Worm (Caenorhabditis elegans) whole organism, midembryonic: Measurements from ENCODE around the gene Y43F8C.9.

ENCODE experiments used
- T22C8.4 ChIP-seq: fragments of 200-800 bp; sonication (Bioruptor generic); IDR thresholded peaks from 2 replicates; pipeline ENCODE4 v1.3.6; 2022; ENCODE audit warnings: missing genetic modification characterization, missing compliant biosample characterization
- cog-1 ChIP-seq: sonication (generic microtip); optimal IDR thresholded peaks from 2 replicates; lab custom pipeline; 2016; ENCODE audit warnings: missing genetic modification characterization, missing compliant biosample characterization
- flt-1 ChIP-seq: fragments of 200-800 bp; sonication (Bioruptor generic); IDR thresholded peaks from 2 replicates; pipeline ENCODE4 v1.3.6; 2022; ENCODE audit warnings: missing genetic modification characterization, missing compliant biosample characterization
- klf-2 ChIP-seq: fragments of 200-800 bp; sonication (Bioruptor generic); conservative IDR thresholded peaks from 2 replicates; pipeline ENCODE4 v1.3.6; 2022; ENCODE audit warnings: missing genetic modification reagents, missing genetic modification characterization, missing compliant biosample characterization
- med-1 ChIP-seq: sonication (generic microtip); optimal IDR thresholded peaks from 2 replicates; lab custom pipeline; 2017; ENCODE audit warnings: missing genetic modification characterization, mild to moderate bottlenecking, missing compliant biosample characterization, antibody characterized with exemption, missing genetic modification reagents; ENCODE audit not compliant: insufficient read depth
- ref-1 ChIP-seq: fragments of 200-800 bp; sonication (Bioruptor generic); conservative IDR thresholded peaks from 2 replicates; pipeline ENCODE4 v1.3.6; 2022; ENCODE audit warnings: missing genetic modification reagents, missing genetic modification characterization, missing compliant biosample characterization
- tab-1 ChIP-seq: fragments of 200-800 bp; sonication (Bioruptor generic); IDR thresholded peaks from 2 replicates; pipeline ENCODE4 v1.3.6; 2022; ENCODE audit warnings: missing genetic modification characterization, missing compliant biosample characterization
- ztf-23 ChIP-seq: fragments of 200-800 bp; sonication (Bioruptor generic); IDR thresholded peaks from 2 replicates; pipeline ENCODE4 v1.3.6; 2022; ENCODE audit warnings: missing genetic modification reagents, missing genetic modification characterization, missing compliant biosample characterization
- ztf-29 ChIP-seq: fragments of 200-800 bp; sonication (Bioruptor generic); IDR thresholded peaks from 2 replicates; pipeline ENCODE4 v1.3.6; 2022; ENCODE audit warnings: missing genetic modification reagents, missing genetic modification characterization, missing compliant biosample characterization

Y43F8C.9 gene

ce11 chrV:19622440-19622914 is 23.4 kb upstream of the Y43F8C.9 start, which contains the start of gene Y43F8C.3:
Y43F8C.3 (minus strand) TSS chrV:19622626.
- TF ChIP-seq tab-1 (GFP tag; lab: Robert Waterston, UW) (no peak), flt-1 (GFP tag; lab: Robert Waterston, UW) (peak; percentile 52; the same call in 1 of the 2 replicates)

ce11 chrV:19623523-19624312 is 22.2 kb upstream of the Y43F8C.9 start:
- TF ChIP-seq cog-1 (no peak), ztf-23 (no peak)

ce11 chrV:19624749-19625148 is 21.2 kb upstream of the Y43F8C.9 start, which contains the start of gene dyf-19:
dyf-19 (plus strand) TSS chrV:19625049.
- TF ChIP-seq ztf-23 (no peak), tab-1 (GFP tag; lab: Robert Waterston, UW) (no peak), flt-1 (GFP tag; lab: Robert Waterston, UW) (no peak), klf-2 (GFP tag; lab: Robert Waterston, UW) (no peak), ztf-29 (GFP tag; lab: Robert Waterston, UW) (no peak), cog-1 (no peak), ref-1 (no peak)

ce11 chrV:19625719-19626118 is 20.2 kb upstream of the Y43F8C.9 start:
- TF ChIP-seq tab-1 (GFP tag; lab: Robert Waterston, UW), result no peak
- no peak for TF ChIP-seq klf-2 (GFP tag; lab: Robert Waterston, UW)
- TF ChIP-seq ref-1, result no peak
- TF ChIP-seq T22C8.4 (GFP tag; lab: Robert Waterston, UW), result no peak
- no peak for TF ChIP-seq ztf-23
- TF ChIP-seq ztf-29 (GFP tag; lab: Robert Waterston, UW), result no peak
- no peak for TF ChIP-seq med-1 (GFP tag; lab: Kevin White, UChicago)
- no peak for TF ChIP-seq flt-1 (GFP tag; lab: Robert Waterston, UW)
- TF ChIP-seq cog-1, result no peak

ce11 chrV:19629544-19629943 is 16.4 kb upstream of the Y43F8C.9 start:
- TF ChIP-seq ztf-23 (no peak), klf-2 (GFP tag; lab: Robert Waterston, UW) (no peak), flt-1 (GFP tag; lab: Robert Waterston, UW) (no peak), ztf-29 (GFP tag; lab: Robert Waterston, UW) (no peak), ref-1 (no peak), tab-1 (GFP tag; lab: Robert Waterston, UW) (no peak; the same call in 1 of the 2 replicates), med-1 (GFP tag; lab: Kevin White, UChicago) (no peak), cog-1 (no peak), T22C8.4 (GFP tag; lab: Robert Waterston, UW) (no peak)

- TF ChIP-seq ref-1 (no peak), med-1 (GFP tag; lab: Kevin White, UChicago) (no peak), T22C8.4 (GFP tag; lab: Robert Waterston, UW) (peak; percentile 99), cog-1 (no peak), klf-2 (GFP tag; lab: Robert Waterston, UW) (peak; percentile 17; the same call in 1 of the 2 replicates), tab-1 (GFP tag; lab: Robert Waterston, UW) (no peak)
Measured at ce11 chrV:19629973-19630372, 15.9 kb upstream of the Y43F8C.9 start.

- TF ChIP-seq tab-1 (GFP tag; lab: Robert Waterston, UW), result no peak
- TF ChIP-seq ref-1, result no peak
- TF ChIP-seq T22C8.4 (GFP tag; lab: Robert Waterston, UW), result peak; percentile 93
- TF ChIP-seq klf-2 (GFP tag; lab: Robert Waterston, UW), result no peak
- TF ChIP-seq ztf-29 (GFP tag; lab: Robert Waterston, UW), result no peak
Measured at ce11 chrV:19630569-19630968, 15.3 kb upstream of the Y43F8C.9 start.

ce11 chrV:19632546-19632945 is 13.4 kb upstream of the Y43F8C.9 start, which contains the start of gene Y43F8C.5:
Y43F8C.5 (minus strand) TSS chrV:19632646.
- no peak for TF ChIP-seq T22C8.4 (GFP tag; lab: Robert Waterston, UW)
- TF ChIP-seq flt-1 (GFP tag; lab: Robert Waterston, UW), result no peak
- TF ChIP-seq ztf-23, result no peak
- TF ChIP-seq cog-1, result no peak

- TF ChIP-seq ztf-29 (GFP tag; lab: Robert Waterston, UW) (no peak), flt-1 (GFP tag; lab: Robert Waterston, UW) (no peak), ztf-23 (no peak), cog-1 (no peak), med-1 (GFP tag; lab: Kevin White, UChicago) (no peak), klf-2 (GFP tag; lab: Robert Waterston, UW) (no peak), tab-1 (GFP tag; lab: Robert Waterston, UW) (no peak), T22C8.4 (GFP tag; lab: Robert Waterston, UW) (peak; percentile 91), ref-1 (no peak)
Measured at ce11 chrV:19632948-19633347, 13.0 kb upstream of the Y43F8C.9 start.

- TF ChIP-seq ztf-23 (no peak), flt-1 (GFP tag; lab: Robert Waterston, UW) (no peak), ref-1 (no peak), med-1 (GFP tag; lab: Kevin White, UChicago) (no peak), klf-2 (GFP tag; lab: Robert Waterston, UW) (no peak), T22C8.4 (GFP tag; lab: Robert Waterston, UW) (no peak), ztf-29 (GFP tag; lab: Robert Waterston, UW) (no peak), cog-1 (no peak), tab-1 (GFP tag; lab: Robert Waterston, UW) (no peak)
Measured at ce11 chrV:19634197-19634596, 11.7 kb upstream of the Y43F8C.9 start.
